Fruit fly (Drosophila melanogaster) Kc167 (cell line): ENCODE measurements around the gene CG43203.

Source experiments
- Myc ChIP-seq: fragments of >200 bp; optimal IDR thresholded peaks from 2 replicates; lab custom pipeline; 2017; ENCODE audit warnings: missing external identifiers
- Sin3A ChIP-seq: fragments of >200 bp; optimal IDR thresholded peaks from 2 replicates; lab custom pipeline; 2018; ENCODE audit warnings: missing external identifiers
- h ChIP-seq: fragments of >200 bp; optimal IDR thresholded peaks from 3 replicates; lab custom pipeline; 2018; ENCODE audit warnings: missing external identifiers
- psq ChIP-seq: fragments of >200 bp; optimal IDR thresholded peaks from 2 replicates; lab custom pipeline; 2017; ENCODE audit warnings: missing external identifiers

DNA sequence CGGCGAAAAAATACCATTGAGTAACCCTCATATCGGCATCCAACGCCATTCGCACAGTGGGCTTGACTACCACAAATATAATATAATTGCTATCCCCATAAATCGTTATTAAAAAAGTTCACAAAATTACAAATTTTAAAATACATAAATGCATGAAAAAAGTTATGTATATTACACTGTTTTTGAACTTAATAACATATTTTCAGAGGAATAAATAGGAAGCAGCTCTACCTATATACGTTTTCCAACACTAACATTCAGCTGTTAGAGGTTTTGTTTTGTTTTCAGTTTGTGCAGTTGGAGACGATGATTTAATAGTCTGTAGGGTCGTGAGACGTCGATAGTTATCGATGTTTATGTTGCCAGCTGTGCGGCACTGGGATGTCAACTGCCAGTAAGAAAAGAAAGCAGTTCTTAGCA lies 49.3 kb downstream of the CG43203 start, which contains the start of the genes Ino80 and Aptx:
- TF ChIP-seq h, result no peak
- TF ChIP-seq psq, result no peak
- no peak for TF ChIP-seq Myc (lab: Kevin White, UChicago)
- no peak for TF ChIP-seq Sin3A (lab: Kevin White, UChicago)
